Worm (Caenorhabditis elegans) whole organism, L4 larva: ENCODE measurements around the gene slc-17.4.

Source experiments
- D1046.2 ChIP-seq: fragments of 200-800 bp; sonication (Bioruptor generic); IDR thresholded peaks from 2 replicates; pipeline ENCODE4 v1.3.6; 2022; ENCODE audit warnings: missing genetic modification characterization, missing compliant biosample characterization
- F10B5.3 ChIP-seq: sonication (generic microtip); optimal IDR thresholded peaks from 2 replicates; lab custom pipeline; 2016; ENCODE audit warnings: mild to moderate bottlenecking, missing genetic modification characterization, missing compliant biosample characterization
- F26F4.8 ChIP-seq: fragments of 200-800 bp; sonication (Bioruptor generic); conservative IDR thresholded peaks from 2 replicates; pipeline ENCODE4 v1.3.6; 2022; ENCODE audit warnings: missing genetic modification characterization, missing compliant biosample characterization
- T20F7.1 ChIP-seq: fragments of 200-800 bp; sonication (Bioruptor generic); optimal IDR thresholded peaks from 2 replicates; lab custom pipeline; 2018; ENCODE audit warnings: mild to moderate bottlenecking, missing genetic modification characterization, missing compliant biosample characterization
- T26A8.4 ChIP-seq: fragments of 200-800 bp; sonication (Bioruptor generic); IDR thresholded peaks from 2 replicates; pipeline ENCODE4 v1.3.6; 2022; ENCODE audit warnings: missing genetic modification characterization, missing compliant biosample characterization
- Y75B8A.6 ChIP-seq: fragments of 200-800 bp; sonication (Bioruptor generic); IDR thresholded peaks from 2 replicates; pipeline ENCODE4 v1.3.6; 2022; ENCODE audit warnings: missing genetic modification reagents, missing genetic modification characterization, missing compliant biosample characterization
- aha-1 ChIP-seq: fragments of 150-350 bp; peaks from one replicate; lab custom pipeline; 2014; ENCODE audit warnings: missing biosample characterization, missing genetic modification characterization
- ama-1 ChIP-seq: fragments of 150-350 bp; optimal IDR thresholded peaks from 2 replicates; lab custom pipeline; 2014; ENCODE audit warnings: inconsistent platforms, mixed read lengths
- arid-1 ChIP-seq: fragments of 200-800 bp; sonication (Bioruptor generic); conservative IDR thresholded peaks from 2 replicates; pipeline ENCODE4 v1.3.6; 2022; ENCODE audit warnings: missing genetic modification reagents, missing genetic modification characterization, missing compliant biosample characterization
- ceh-20 ChIP-seq: fragments of 200-800 bp; sonication (Bioruptor generic); IDR thresholded peaks from 2 replicates; pipeline ENCODE4 v1.3.6; 2022; ENCODE audit warnings: missing genetic modification reagents, missing genetic modification characterization, missing compliant biosample characterization
- ces-1 ChIP-seq: fragments of 150-350 bp; sonication (generic microtip); optimal IDR thresholded peaks from 4 replicates; lab custom pipeline; 2014; ENCODE audit warnings: missing biosample characterization, missing genetic modification reagents, missing genetic modification characterization
- daf-16 ChIP-seq, 3 experiments: sonication (generic microtip); optimal IDR thresholded peaks; 2 replicates each; lab custom pipeline; 2016 to 2017; ENCODE audit warnings: missing genetic modification characterization in 3 of 3, missing genetic modification reagents in 3 of 3, mild to moderate bottlenecking in 2 of 3, missing compliant biosample characterization in 2 of 3, missing biosample characterization in 1 of 3, moderate library complexity in 1 of 3
- daf-8 ChIP-seq: fragments of 200-800 bp; sonication (Bioruptor generic); IDR thresholded peaks from 2 replicates; pipeline ENCODE4 v1.3.6; 2022; ENCODE audit warnings: missing genetic modification characterization, missing compliant biosample characterization
- duxl-1 ChIP-seq: sonication (generic microtip); optimal IDR thresholded peaks from 2 replicates; lab custom pipeline; 2016; ENCODE audit warnings: mild to moderate bottlenecking, missing genetic modification characterization, moderate library complexity, missing compliant biosample characterization; ENCODE audit not compliant: poor library complexity
- dve-1 ChIP-seq: sonication (generic microtip); optimal IDR thresholded peaks from 2 replicates; lab custom pipeline; 2017; ENCODE audit warnings: antibody characterized with exemption, mild to moderate bottlenecking, missing genetic modification characterization, missing compliant biosample characterization; ENCODE audit not compliant: insufficient read depth
- gei-8 ChIP-seq: fragments of 200-800 bp; sonication (Bioruptor generic); optimal IDR thresholded peaks from 2 replicates; lab custom pipeline; 2018; ENCODE audit warnings: mild to moderate bottlenecking, missing genetic modification characterization, missing compliant biosample characterization
- hlh-30 ChIP-seq: sonication (generic microtip); optimal IDR thresholded peaks from 2 replicates; lab custom pipeline; 2017; ENCODE audit warnings: antibody characterized with exemption, mild to moderate bottlenecking, missing genetic modification characterization, missing compliant biosample characterization; ENCODE audit not compliant: insufficient read depth
- jun-1 ChIP-seq: fragments of 150-350 bp; optimal IDR thresholded peaks from 2 replicates; lab custom pipeline; 2014; ENCODE audit warnings: missing biosample characterization, missing genetic modification reagents, missing genetic modification characterization
- lim-7 ChIP-seq: fragments of 200-800 bp; sonication (Bioruptor generic); IDR thresholded peaks from 2 replicates; pipeline ENCODE4 v1.3.6; 2022; ENCODE audit warnings: missing genetic modification characterization, missing compliant biosample characterization
- lin-1 ChIP-seq: fragments of 200-800 bp; sonication (Bioruptor generic); IDR thresholded peaks from 2 replicates; pipeline ENCODE4 v1.3.6; 2022; ENCODE audit warnings: missing genetic modification reagents, missing genetic modification characterization, missing compliant biosample characterization
- lin-15B ChIP-seq: fragments of 150-350 bp; sonication (generic microtip); optimal IDR thresholded peaks from 3 replicates; lab custom pipeline; 2014; ENCODE audit warnings: missing biosample characterization, missing genetic modification characterization
- lin-29 ChIP-seq: fragments of 200-800 bp; sonication (Bioruptor generic); IDR thresholded peaks from 2 replicates; pipeline ENCODE4 v1.3.6; 2022; ENCODE audit warnings: missing genetic modification reagents, missing genetic modification characterization, missing compliant biosample characterization
- lin-38 ChIP-seq: fragments of 200-800 bp; sonication (Bioruptor generic); IDR thresholded peaks from 2 replicates; pipeline ENCODE4 v1.3.6; 2022; ENCODE audit warnings: missing genetic modification reagents, missing genetic modification characterization, missing compliant biosample characterization
- mdt-29 ChIP-seq: fragments of 200-800 bp; sonication (Bioruptor generic); IDR thresholded peaks from 2 replicates; pipeline ENCODE4 v1.3.6; 2022; ENCODE audit warnings: missing genetic modification reagents, missing genetic modification characterization, missing compliant biosample characterization
- nhr-10 ChIP-seq: fragments of 150-350 bp; optimal IDR thresholded peaks from 2 replicates; lab custom pipeline; 2014; ENCODE audit warnings: missing biosample characterization, missing genetic modification characterization
- nhr-237 ChIP-seq: sonication (generic microtip); optimal IDR thresholded peaks from 2 replicates; lab custom pipeline; 2017; ENCODE audit warnings: missing biosample characterization, missing genetic modification characterization
- nhr-28 ChIP-seq: fragments of 150-350 bp; optimal IDR thresholded peaks from 2 replicates; lab custom pipeline; 2014; ENCODE audit warnings: missing biosample characterization, missing genetic modification characterization
- nhr-48 ChIP-seq: sonication (generic microtip); optimal IDR thresholded peaks from 2 replicates; lab custom pipeline; 2016; ENCODE audit warnings: mild to moderate bottlenecking, missing genetic modification characterization, missing compliant biosample characterization
- nhr-76 ChIP-seq: fragments of 150-350 bp; optimal IDR thresholded peaks from 2 replicates; lab custom pipeline; 2014; ENCODE audit warnings: missing biosample characterization, missing genetic modification characterization
- pha-4 ChIP-seq, 2 experiments: fragments of 150-350 bp in 1 of 2; fragments of 200-800 bp in 1 of 2; sonication (Bioruptor generic) in 1 of 2; IDR thresholded peaks in 1 of 2; optimal IDR thresholded peaks in 1 of 2; 2 replicates each; pipeline versions ENCODE4 v1.3.6 to Lab custom; 2014 to 2022; ENCODE audit warnings: missing genetic modification characterization in 2 of 2, missing genetic modification reagents in 2 of 2, missing biosample characterization in 1 of 2, missing compliant biosample characterization in 1 of 2
- php-3 ChIP-seq: fragments of 200-800 bp; sonication (Bioruptor generic); IDR thresholded peaks from 2 replicates; pipeline ENCODE4 v1.3.6; 2022; ENCODE audit warnings: missing genetic modification reagents, missing genetic modification characterization, missing compliant biosample characterization
- saeg-2 ChIP-seq: fragments of 200-800 bp; sonication (Bioruptor generic); IDR thresholded peaks from 2 replicates; pipeline ENCODE4 v1.3.6; 2022; ENCODE audit warnings: missing genetic modification reagents, missing genetic modification characterization, missing compliant biosample characterization
- sdz-12 ChIP-seq: fragments of 200-800 bp; sonication (Bioruptor generic); optimal IDR thresholded peaks from 2 replicates; lab custom pipeline; 2018; ENCODE audit warnings: mild to moderate bottlenecking, missing genetic modification characterization, missing compliant biosample characterization
- snpc-4 ChIP-seq: fragments of 150-350 bp; optimal IDR thresholded peaks from 2 replicates; lab custom pipeline; 2014; ENCODE audit warnings: missing biosample characterization, missing genetic modification characterization
- spr-1 ChIP-seq: sonication (generic microtip); optimal IDR thresholded peaks from 2 replicates; lab custom pipeline; 2016; ENCODE audit warnings: mild to moderate bottlenecking, missing genetic modification characterization, missing compliant biosample characterization
- tag-97 ChIP-seq: fragments of 200-800 bp; sonication (Bioruptor generic); IDR thresholded peaks from 2 replicates; pipeline ENCODE4 v1.3.6; 2022; ENCODE audit warnings: missing genetic modification characterization, missing compliant biosample characterization
- tra-1 ChIP-seq: fragments of 200-800 bp; sonication (Bioruptor generic); IDR thresholded peaks from 2 replicates; pipeline ENCODE4 v1.3.6; 2022; ENCODE audit warnings: missing genetic modification reagents, missing genetic modification characterization, missing compliant biosample characterization
- unc-130 ChIP-seq: sonication (generic microtip); optimal IDR thresholded peaks from 2 replicates; lab custom pipeline; 2016; ENCODE audit warnings: missing genetic modification reagents, missing genetic modification characterization, missing compliant biosample characterization
- unc-39 ChIP-seq: sonication (generic microtip); optimal IDR thresholded peaks from 2 replicates; lab custom pipeline; 2017; ENCODE audit warnings: missing biosample characterization, missing genetic modification characterization
- zag-1 ChIP-seq: fragments of 150-350 bp; optimal IDR thresholded peaks from 2 replicates; lab custom pipeline; 2014; ENCODE audit warnings: missing biosample characterization, missing genetic modification characterization
- zfp-2 ChIP-seq: sonication (generic microtip); optimal IDR thresholded peaks from 2 replicates; lab custom pipeline; 2016; ENCODE audit warnings: mild to moderate bottlenecking, missing genetic modification characterization, missing compliant biosample characterization
- zfp-3 ChIP-seq: fragments of 200-800 bp; sonication (Bioruptor generic); conservative IDR thresholded peaks from 2 replicates; pipeline ENCODE4 v1.3.6; 2022; ENCODE audit warnings: missing genetic modification reagents, missing genetic modification characterization, missing compliant biosample characterization
- zip-11 ChIP-seq: fragments of 200-800 bp; sonication (Bioruptor generic); IDR thresholded peaks from 2 replicates; pipeline ENCODE4 v1.3.6; 2022; ENCODE audit warnings: missing genetic modification characterization, missing compliant biosample characterization
- zip-2 ChIP-seq: fragments of 150-350 bp; optimal IDR thresholded peaks from 2 replicates; lab custom pipeline; 2014; ENCODE audit warnings: missing biosample characterization, missing genetic modification characterization
- ztf-7 ChIP-seq: fragments of 150-350 bp; optimal IDR thresholded peaks from 2 replicates; lab custom pipeline; 2014; ENCODE audit warnings: missing biosample characterization, missing genetic modification characterization

The slc-17.4 gene

DNA sequence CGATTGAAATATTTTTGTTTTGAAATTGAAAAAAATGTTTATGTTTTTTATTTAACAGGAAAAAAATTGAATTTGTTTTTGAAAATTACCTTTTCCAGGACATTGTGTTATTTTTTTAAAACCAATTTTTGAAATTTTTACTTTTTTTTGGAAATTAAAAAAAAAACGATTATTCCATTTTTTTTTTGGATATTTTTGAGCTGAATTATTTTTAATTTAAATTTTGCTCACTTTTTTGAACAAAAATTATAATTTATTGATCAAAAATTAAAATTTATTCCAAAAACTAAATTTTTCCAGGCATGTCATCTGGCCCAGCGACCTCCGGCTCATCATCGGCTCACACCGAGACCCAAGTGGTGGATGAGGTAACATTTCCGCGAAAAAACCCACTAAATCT is 36.5 kb downstream of the slc-17.4 start, which contains the start of gene gtf-2E1:
Gene gtf-2E1, plus strand, starts transcription at position 301 of the 400 bp plus-strand sequence.
- TF ChIP-seq lin-38 (GFP tag; lab: Robert Waterston, UW) (no peak), mdt-29 (GFP tag; lab: Robert Waterston, UW) (no peak), snpc-4 (tag; lab: Kevin White, UChicago) (no peak), unc-39 (tag; lab: Kevin White, UChicago) (no peak), lin-15B (tag; lab: Kevin White, UChicago) (no peak), arid-1 (GFP tag; lab: Robert Waterston, UW) (no peak), dve-1 (no peak), nhr-48 (tag; lab: Kevin White, UChicago) (no peak), F26F4.8 (GFP tag; lab: Robert Waterston, UW) (no peak), lin-1 (no peak), Y75B8A.6 (GFP tag; lab: Robert Waterston, UW) (no peak)

DNA sequence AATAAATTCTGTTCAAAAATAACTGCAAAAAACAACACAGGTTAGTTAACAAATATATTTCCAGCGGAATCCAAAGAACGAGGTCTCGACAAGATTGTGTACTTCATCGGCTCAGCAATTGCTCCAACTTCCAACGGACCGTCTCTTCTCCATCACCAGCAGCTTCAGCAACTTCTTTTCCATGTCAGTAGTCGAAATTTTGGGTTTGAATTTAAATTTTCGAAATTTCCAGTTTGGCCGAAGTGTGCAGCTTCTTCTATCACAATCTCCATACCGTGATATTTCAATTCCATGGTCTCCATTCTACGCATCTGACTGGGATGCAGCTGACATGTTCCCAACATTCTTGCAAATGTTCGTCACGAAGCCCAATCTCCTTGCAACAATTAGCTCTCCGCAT is 38.1 kb downstream of the slc-17.4 start:
- no peak for TF ChIP-seq nhr-76 (tag; lab: Kevin White, UChicago)
- peak; percentile 99 for TF ChIP-seq aha-1

DNA sequence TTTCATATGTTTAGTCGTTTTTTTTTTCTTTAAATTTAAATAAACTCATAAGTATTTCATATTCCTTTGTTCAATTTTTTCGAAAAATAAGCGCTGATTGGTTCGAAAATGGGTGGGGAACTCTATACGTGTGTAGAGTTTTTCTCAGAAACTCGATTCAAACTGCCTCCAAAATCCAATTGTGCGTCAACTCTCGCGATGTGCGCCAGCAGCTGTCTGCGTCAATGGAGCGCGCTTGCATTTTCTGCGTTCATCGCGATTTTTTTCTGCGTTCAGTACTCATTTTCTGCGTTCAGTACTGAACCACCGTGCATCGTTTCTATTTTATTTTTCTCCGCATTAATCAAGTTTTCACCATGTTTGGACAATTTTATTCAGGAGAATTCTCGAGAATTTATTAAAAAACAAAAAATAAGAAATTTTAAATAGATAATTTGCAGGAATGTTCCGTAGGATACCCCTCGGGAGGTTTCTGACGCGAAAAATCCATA is 41.8 kb downstream of the slc-17.4 start, which contains the start of gene eelo-2:
Gene eelo-2, plus strand, starts transcription at position 441 of the 491 bp plus-strand sequence.
- TF ChIP-seq nhr-237: peak; percentile 54
- TF ChIP-seq lin-38 (GFP tag; lab: Robert Waterston, UW): peak; percentile 100
- no peak for TF ChIP-seq F26F4.8 (GFP tag; lab: Robert Waterston, UW)
- TF ChIP-seq ces-1: peak; percentile 34
- peak; percentile 91 for TF ChIP-seq nhr-28 (tag; lab: Kevin White, UChicago)
- peak; percentile 97 for TF ChIP-seq arid-1 (GFP tag; lab: Robert Waterston, UW)
- no peak for TF ChIP-seq unc-39 (tag; lab: Kevin White, UChicago)
- TF ChIP-seq spr-1 (tag; lab: Kevin White, UChicago): peak; percentile 96
- peak; percentile 93 for TF ChIP-seq F10B5.3 (tag; lab: Kevin White, UChicago)
- peak; percentile 94 for TF ChIP-seq tra-1 (GFP tag; lab: Robert Waterston, UW)
- TF ChIP-seq zip-11: no peak
- peak; percentile 93 for TF ChIP-seq unc-130 (GFP tag; lab: Kevin White, UChicago)
- peak; percentile 94 for TF ChIP-seq jun-1 (tag; lab: Kevin White, UChicago)
- peak; percentile 84 for TF ChIP-seq zfp-2 (tag; lab: Kevin White, UChicago)
- peak; percentile 62 for TF ChIP-seq ama-1 (lab: Kevin White, UChicago)
- peak; percentile 96 for TF ChIP-seq mdt-29 (GFP tag; lab: Robert Waterston, UW)
- no peak for TF ChIP-seq lim-7 (GFP tag; lab: Robert Waterston, UW)
- TF ChIP-seq daf-16 (GFP tag; optimal IDR thresholded peaks at IDR 0.05; lab: Kevin White, UChicago): peak; percentile 66 to 91
- peak; percentile 80 for TF ChIP-seq daf-16 (tag; optimal IDR thresholded peaks at IDR 0.05; lab: Kevin White, UChicago)
- TF ChIP-seq Y75B8A.6 (GFP tag; lab: Robert Waterston, UW): peak; percentile 90
- TF ChIP-seq hlh-30 (tag; lab: Kevin White, UChicago): peak; percentile 93
- no peak for TF ChIP-seq daf-8
- TF ChIP-seq nhr-10 (tag; lab: Kevin White, UChicago): peak; percentile 71
- TF ChIP-seq lin-29 (GFP tag; lab: Robert Waterston, UW): peak; percentile 97
- peak; percentile 34 for TF ChIP-seq snpc-4 (tag; lab: Kevin White, UChicago)
- TF ChIP-seq ztf-7: peak; percentile 90
- no peak for TF ChIP-seq sdz-12 (GFP tag; lab: Kevin White, UChicago)
- peak; percentile 96 for TF ChIP-seq duxl-1 (tag; lab: Kevin White, UChicago)
- TF ChIP-seq zag-1 (tag; lab: Kevin White, UChicago): peak; percentile 86
- peak; percentile 99 for TF ChIP-seq aha-1
- peak; percentile 98 for TF ChIP-seq T26A8.4
- TF ChIP-seq zfp-3 (GFP tag; lab: Robert Waterston, UW): peak; percentile 97
- peak; percentile 89 for TF ChIP-seq php-3 (GFP tag; lab: Robert Waterston, UW)
- TF ChIP-seq ceh-20: peak; percentile 96
- peak; percentile 94 for TF ChIP-seq saeg-2
- TF ChIP-seq gei-8: no peak
- TF ChIP-seq T20F7.1: no peak
- peak; percentile 75 for TF ChIP-seq nhr-76 (tag; lab: Kevin White, UChicago)
- peak; percentile 73 for TF ChIP-seq zip-2
- peak; percentile 99 for TF ChIP-seq dve-1
- no peak for TF ChIP-seq tag-97
- TF ChIP-seq D1046.2 (GFP tag; lab: Robert Waterston, UW): peak; percentile 89
- TF ChIP-seq pha-4 (GFP tag; IDR thresholded peaks at IDR 0.05; lab: Robert Waterston, UW): peak; percentile 95
- peak; percentile 6 for TF ChIP-seq pha-4 (tag; optimal IDR thresholded peaks at IDR 0.05; lab: Kevin White, UChicago)
